Worm (Caenorhabditis elegans) whole organism, young adult: Measurements from ENCODE around the gene gcy-1.

Experiments used
- mxl-1 ChIP-seq: sonication (generic microtip); optimal IDR thresholded peaks from 2 replicates; lab custom pipeline; 2016; ENCODE audit warnings: missing genetic modification characterization, missing compliant biosample characterization
- ztf-26 ChIP-seq: sonication (generic microtip); optimal IDR thresholded peaks from 2 replicates; lab custom pipeline; 2017; ENCODE audit warnings: missing genetic modification characterization, missing compliant biosample characterization

ce11 chrII:9540723-9541122 lies 24.0 kb upstream of the gcy-1 start, which contains the start of gene sra-3:
- no peak for TF ChIP-seq ztf-26 (tag; lab: Kevin White, UChicago)
- TF ChIP-seq mxl-1 (tag; lab: Kevin White, UChicago) = no peak
